Fruit fly (Drosophila melanogaster) whole organism, embryonic: ENCODE results near the gene CG7512.

Experiments used
- ATbp ChIP-seq: fragments of 200-800 bp; sonication (Bioruptor generic); optimal IDR thresholded peaks from 2 replicates; lab custom pipeline; 2017; ENCODE audit warnings: missing biosample characterization, mild to moderate bottlenecking, missing genetic modification characterization, missing genetic modification reagents
- Atf6 ChIP-seq: fragments of 200-800 bp; sonication (Bioruptor generic); IDR thresholded peaks from 2 replicates; pipeline ENCODE4 v1.3.6; 2022; ENCODE audit warnings: missing biosample characterization, missing genetic modification characterization
- Blimp-1 ChIP-seq: fragments of 200-800 bp; sonication (Bioruptor generic); optimal IDR thresholded peaks from 3 replicates; lab custom pipeline; 2018; ENCODE audit warnings: missing biosample characterization, missing genetic modification characterization, mild to moderate bottlenecking, moderate library complexity, missing genetic modification reagents
- CG10366 ChIP-seq: fragments of 200-800 bp; sonication (Bioruptor generic); IDR thresholded peaks from 2 replicates; pipeline ENCODE4 v1.3.6; 2022; ENCODE audit warnings: missing biosample characterization, missing genetic modification characterization
- CG10462 ChIP-seq: fragments of 200-800 bp; sonication (Bioruptor generic); optimal IDR thresholded peaks from 2 replicates; lab custom pipeline; 2016; ENCODE audit warnings: missing biosample characterization, missing genetic modification characterization
- CG10565 ChIP-seq: fragments of 200-800 bp; sonication (Bioruptor generic); optimal IDR thresholded peaks from 3 replicates; lab custom pipeline; 2016; ENCODE audit warnings: missing biosample characterization, mild to moderate bottlenecking, missing genetic modification characterization
- CG12299 ChIP-seq: fragments of 200-800 bp; sonication (Bioruptor generic); optimal IDR thresholded peaks from 2 replicates; lab custom pipeline; 2018; ENCODE audit warnings: missing biosample characterization, mild to moderate bottlenecking, missing genetic modification characterization
- CG17568 ChIP-seq: fragments of 200-800 bp; sonication (Bioruptor generic); optimal IDR thresholded peaks from 2 replicates; lab custom pipeline; 2018; ENCODE audit warnings: missing biosample characterization, mild to moderate bottlenecking, missing genetic modification characterization, moderate library complexity
- CG18476 ChIP-seq: fragments of 200-800 bp; sonication (Bioruptor generic); optimal IDR thresholded peaks from 2 replicates; lab custom pipeline; 2016; ENCODE audit warnings: missing biosample characterization, mild to moderate bottlenecking, missing genetic modification characterization
- CG34422 ChIP-seq: fragments of 200-800 bp; sonication (Bioruptor generic); IDR thresholded peaks from 3 replicates; pipeline ENCODE4 v1.3.6; 2022; ENCODE audit warnings: missing biosample characterization, missing genetic modification characterization
- CG3726 ChIP-seq: fragments of 200-800 bp; sonication (Bioruptor generic); IDR thresholded peaks from 3 replicates; pipeline ENCODE4, ENCODE4 v1.3.6; 2022; ENCODE audit warnings: missing biosample characterization, missing genetic modification characterization
- CG4282 ChIP-seq: fragments of 200-800 bp; sonication (Bioruptor generic); optimal IDR thresholded peaks from 2 replicates; lab custom pipeline; 2016; ENCODE audit warnings: missing biosample characterization, missing genetic modification characterization
- CG43689 ChIP-seq: fragments of 200-800 bp; sonication (Bioruptor generic); IDR thresholded peaks from 2 replicates; pipeline ENCODE4 v1.3.6; 2022; ENCODE audit warnings: missing biosample characterization, missing genetic modification characterization
- CG6272 ChIP-seq: fragments of 200-800 bp; sonication (Bioruptor generic); IDR thresholded peaks from 2 replicates; pipeline ENCODE4 v1.3.6; 2022; ENCODE audit warnings: missing biosample characterization, missing genetic modification characterization
- CG6689 ChIP-seq: fragments of 200-800 bp; sonication (Bioruptor generic); IDR thresholded peaks from 2 replicates; pipeline ENCODE4 v1.3.6; 2022; ENCODE audit warnings: missing biosample characterization, missing genetic modification characterization
- CG7963 ChIP-seq: fragments of 200-800 bp; sonication (Bioruptor generic); IDR thresholded peaks from 3 replicates; pipeline ENCODE4 v1.3.6; 2022; ENCODE audit warnings: missing biosample characterization, missing genetic modification characterization; ENCODE audit not compliant: partially characterized antibody
- CG9609 ChIP-seq: fragments of 200-800 bp; sonication (Bioruptor generic); optimal IDR thresholded peaks from 3 replicates; lab custom pipeline; 2016; ENCODE audit warnings: missing biosample characterization, missing genetic modification characterization
- Dfd ChIP-seq, 2 experiments: fragments of >200 bp; optimal IDR thresholded peaks; 2 replicates each; lab custom pipeline; 2017; ENCODE audit warnings: missing biosample characterization in 2 of 2, missing genetic modification characterization in 2 of 2
- E2f2 ChIP-seq: fragments of 200-800 bp; sonication (Bioruptor generic); IDR thresholded peaks from 2 replicates; pipeline ENCODE4 v1.3.6; 2022; ENCODE audit warnings: missing biosample characterization, missing genetic modification characterization
- Hr78 ChIP-seq, 2 experiments: fragments of 200-800 bp in 1 of 2; fragments of >200 bp in 1 of 2; sonication (Bioruptor generic) in 1 of 2; optimal IDR thresholded peaks; 2 replicates each; lab custom pipeline; 2017 to 2019; ENCODE audit warnings: missing biosample characterization in 2 of 2, missing genetic modification characterization in 2 of 2, mild to moderate bottlenecking in 1 of 2, moderate library complexity in 1 of 2
- Jarid2 ChIP-seq: fragments of 200-800 bp; sonication (Bioruptor generic); optimal IDR thresholded peaks from 3 replicates; lab custom pipeline; 2017; ENCODE audit warnings: mild to moderate bottlenecking, missing biosample characterization, missing genetic modification reagents, missing genetic modification characterization
- MTF-1 ChIP-seq: fragments of 200-800 bp; sonication (Bioruptor generic); optimal IDR thresholded peaks from 2 replicates; lab custom pipeline; 2018; ENCODE audit warnings: missing biosample characterization, mild to moderate bottlenecking, missing genetic modification characterization, borderline replicate concordance
- Side ChIP-seq: fragments of 200-800 bp; sonication (Bioruptor generic); optimal IDR thresholded peaks from 2 replicates; lab custom pipeline; 2016; ENCODE audit warnings: missing biosample characterization, missing genetic modification characterization
- Ssrp ChIP-seq: fragments of 200-800 bp; sonication (Bioruptor generic); optimal IDR thresholded peaks from 2 replicates; lab custom pipeline; 2018; ENCODE audit warnings: missing biosample characterization, mild to moderate bottlenecking, missing genetic modification characterization, moderate library complexity
- abd-A ChIP-seq: fragments of 200-800 bp; sonication (Bioruptor generic); optimal IDR thresholded peaks from 3 replicates; lab custom pipeline; 2019; ENCODE audit warnings: missing biosample characterization, mild to moderate bottlenecking, missing genetic modification characterization, moderate library complexity
- aop ChIP-seq: fragments of 200-800 bp; sonication (Bioruptor generic); IDR thresholded peaks from 2 replicates; pipeline ENCODE4 v1.3.6; 2022; ENCODE audit warnings: missing biosample characterization, missing genetic modification characterization
- bab2 ChIP-seq: fragments of 200-800 bp; sonication (Bioruptor generic); optimal IDR thresholded peaks from 2 replicates; lab custom pipeline; 2016; ENCODE audit warnings: missing biosample characterization, missing genetic modification characterization
- bbx ChIP-seq: fragments of 200-800 bp; sonication (Bioruptor generic); IDR thresholded peaks from 2 replicates; pipeline ENCODE4 v1.3.6; 2022; ENCODE audit warnings: missing biosample characterization, missing genetic modification characterization; ENCODE audit not compliant: partially characterized antibody
- cas ChIP-seq: fragments of 200-800 bp; sonication (Bioruptor generic); IDR thresholded peaks from 2 replicates; pipeline ENCODE4 v1.3.6; 2022; ENCODE audit warnings: missing biosample characterization, missing genetic modification characterization
- chif ChIP-seq, 2 experiments: fragments of 200-800 bp; sonication (Bioruptor generic); optimal IDR thresholded peaks; 3 replicates each; lab custom pipeline; 2016; ENCODE audit warnings: missing biosample characterization in 2 of 2, missing genetic modification characterization in 2 of 2
- crc ChIP-seq: fragments of 200-800 bp; sonication (Bioruptor generic); optimal IDR thresholded peaks from 2 replicates; lab custom pipeline; 2016; ENCODE audit warnings: missing biosample characterization, missing genetic modification characterization
- grn ChIP-seq: fragments of 200-800 bp; sonication (Bioruptor generic); optimal IDR thresholded peaks from 3 replicates; lab custom pipeline; 2017; ENCODE audit warnings: missing biosample characterization, missing genetic modification characterization
- gsb ChIP-seq: fragments of 200-800 bp; sonication (Bioruptor generic); IDR thresholded peaks from 2 replicates; pipeline ENCODE4 v1.3.6; 2022; ENCODE audit warnings: missing biosample characterization, missing genetic modification characterization
- lab ChIP-seq: fragments of 200-800 bp; sonication (Bioruptor generic); optimal IDR thresholded peaks from 3 replicates; lab custom pipeline; 2017; ENCODE audit warnings: missing biosample characterization, missing genetic modification characterization, mild to moderate bottlenecking, moderate library complexity, missing genetic modification reagents
- lbe ChIP-seq: fragments of 200-800 bp; sonication (Bioruptor generic); optimal IDR thresholded peaks from 2 replicates; lab custom pipeline; 2016; ENCODE audit warnings: missing biosample characterization, mild to moderate bottlenecking, missing genetic modification characterization
- nerfin-2 ChIP-seq: fragments of 200-800 bp; sonication (Bioruptor generic); IDR thresholded peaks from 2 replicates; pipeline ENCODE4 v1.3.6; 2022; ENCODE audit warnings: missing biosample characterization, missing genetic modification characterization; ENCODE audit not compliant: partially characterized antibody
- org-1 ChIP-seq: fragments of 200-800 bp; sonication (Bioruptor generic); optimal IDR thresholded peaks from 2 replicates; lab custom pipeline; 2017; ENCODE audit warnings: missing biosample characterization, missing genetic modification characterization
- pb ChIP-seq: fragments of 200-800 bp; sonication (Bioruptor generic); optimal IDR thresholded peaks from 3 replicates; lab custom pipeline; 2016; ENCODE audit warnings: missing biosample characterization, missing genetic modification characterization
- scrt ChIP-seq: fragments of 200-800 bp; sonication (Bioruptor generic); optimal IDR thresholded peaks from 2 replicates; lab custom pipeline; 2018; ENCODE audit warnings: missing biosample characterization, mild to moderate bottlenecking, missing genetic modification characterization, moderate library complexity
- sens ChIP-seq: fragments of 200-800 bp; sonication (Bioruptor generic); peaks from one replicate; lab custom pipeline; 2016; ENCODE audit warnings: missing biosample characterization, missing genetic modification characterization
- sim ChIP-seq: fragments of 200-800 bp; sonication (Bioruptor generic); IDR thresholded peaks from 2 replicates; pipeline ENCODE4 v1.3.6; 2022; ENCODE audit warnings: missing biosample characterization, missing genetic modification characterization
- sob ChIP-seq: fragments of 200-800 bp; sonication (Bioruptor generic); IDR thresholded peaks from 2 replicates; pipeline ENCODE4 v1.3.6; 2022; ENCODE audit warnings: missing biosample characterization, missing genetic modification characterization
- sqz ChIP-seq: fragments of 200-800 bp; sonication (Bioruptor generic); optimal IDR thresholded peaks from 3 replicates; lab custom pipeline; 2018; ENCODE audit warnings: missing biosample characterization, mild to moderate bottlenecking, missing genetic modification characterization
- ssp ChIP-seq: fragments of 200-800 bp; sonication (Bioruptor generic); IDR thresholded peaks from 2 replicates; pipeline ENCODE4 v1.3.6; 2022; ENCODE audit warnings: missing biosample characterization, missing genetic modification characterization
- stwl ChIP-seq: fragments of 200-800 bp; sonication (Bioruptor generic); optimal IDR thresholded peaks from 3 replicates; lab custom pipeline; 2018; ENCODE audit warnings: missing biosample characterization, mild to moderate bottlenecking, missing genetic modification characterization, moderate library complexity
- twi ChIP-seq: fragments of 200-800 bp; optimal IDR thresholded peaks from 2 replicates; lab custom pipeline; 2019; ENCODE audit warnings: missing biosample characterization, mild to moderate bottlenecking, missing genetic modification characterization, moderate library complexity
- unpg ChIP-seq: fragments of 200-800 bp; sonication (Bioruptor generic); optimal IDR thresholded peaks from 3 replicates; lab custom pipeline; 2018; ENCODE audit warnings: missing biosample characterization, mild to moderate bottlenecking, missing genetic modification characterization, moderate library complexity
- vvl ChIP-seq: fragments of 200-800 bp; sonication (Bioruptor generic); IDR thresholded peaks from 2 replicates; pipeline ENCODE4 v1.3.6; 2022; ENCODE audit warnings: missing biosample characterization, missing genetic modification characterization
- zfh2 ChIP-seq: fragments of 200-800 bp; sonication (Bioruptor generic); optimal IDR thresholded peaks from 2 replicates; lab custom pipeline; 2016; ENCODE audit warnings: missing biosample characterization, missing genetic modification characterization

CG7512 gene

DNA sequence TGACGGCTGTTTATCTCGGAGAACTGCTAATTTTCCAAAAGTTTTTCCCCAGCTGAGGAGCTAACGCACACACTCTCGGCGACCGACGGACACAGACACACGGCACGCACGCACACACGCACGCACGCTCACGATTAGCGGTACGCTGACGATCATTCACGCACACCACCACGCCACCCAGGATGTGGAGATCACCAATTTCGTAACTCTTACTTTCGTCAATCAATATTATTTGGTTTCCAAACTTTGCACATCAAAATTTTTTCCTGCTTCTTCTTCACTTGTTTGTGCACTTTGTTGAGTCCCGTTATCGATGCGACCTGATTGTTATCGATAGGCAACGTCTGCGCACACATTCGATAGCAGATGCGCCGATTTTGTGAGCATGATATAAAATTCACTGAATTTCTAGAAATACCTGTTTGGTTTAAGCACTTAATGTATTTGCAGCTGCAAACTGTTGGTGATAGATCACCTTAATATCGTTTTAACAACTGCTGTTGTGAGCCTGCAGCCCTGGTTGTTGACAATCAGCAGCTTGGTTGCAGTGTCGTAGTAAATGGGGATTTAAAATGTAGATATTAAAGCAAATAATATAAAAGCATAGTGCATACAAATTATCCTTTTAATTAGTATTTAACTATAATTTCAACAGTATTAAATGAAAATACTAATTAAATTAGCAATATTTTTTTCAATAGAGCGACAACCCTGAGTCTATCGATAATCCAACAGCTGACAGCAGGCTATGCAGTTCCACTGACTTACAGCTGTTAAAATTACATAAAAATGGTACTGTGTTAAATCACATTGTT, 48.6 kb downstream of the CG7512 start, which contains the start of the genes CG7394 and Mob2 (continued):
- TF ChIP-seq CG10565 (no peak), vvl (GFP tag; lab: Robert Waterston, UW) (peak; percentile 94), CG34422 (peak; percentile 81), stwl (peak; percentile 92), ATbp (peak; percentile 74), pb (peak; percentile 57), MTF-1 (peak; percentile 76), Jarid2 (peak; percentile 30), cas (peak; percentile 68), Hr78 (GFP tag; optimal IDR thresholded peaks at IDR 0.05; lab: Kevin White, UChicago) (peak in 1 of 2 experiments; percentile 40), chif (GFP tag; optimal IDR thresholded peaks at IDR 0.05; lab: Kevin White, UChicago) (peak; percentile 77 to 84), ssp (GFP tag; lab: Robert Waterston, UW) (peak; percentile 77), CG10462 (peak; percentile 81), org-1 (GFP tag; lab: Kevin White, UChicago) (peak; percentile 25), nerfin-2 (GFP tag; lab: Robert Waterston, UW) (peak; percentile 90), sim (GFP tag; lab: Robert Waterston, UW) (peak; percentile 59; the same call in 1 of the 2 replicates), Ssrp (peak; percentile 86), sqz (GFP tag; lab: Kevin White, UChicago) (peak; percentile 44), sob (peak; percentile 93), CG12299 (tag; lab: Kevin White, UChicago) (peak; percentile 84), abd-A (tag; lab: Kevin White, UChicago) (peak; percentile 75), lab (GFP tag; lab: Kevin White, UChicago) (peak; percentile 90), Side (GFP tag; lab: Kevin White, UChicago) (peak; percentile 64), CG10366 (GFP tag; lab: Robert Waterston, UW) (peak; percentile 93), Atf6 (GFP tag; lab: Robert Waterston, UW) (peak; percentile 94), CG3726 (GFP tag; lab: Robert Waterston, UW) (peak; percentile 81), CG43689 (GFP tag; lab: Robert Waterston, UW) (peak; percentile 53; the same call in 1 of the 2 replicates), zfh2 (GFP tag; lab: Kevin White, UChicago) (peak; percentile 80), CG6272 (GFP tag; lab: Robert Waterston, UW) (peak; percentile 84), CG6689 (GFP tag; lab: Robert Waterston, UW) (peak; percentile 90), twi (tag; lab: Kevin White, UChicago) (peak; percentile 80), sens (GFP tag; lab: Kevin White, UChicago) (peak; percentile 97), aop (GFP tag; lab: Robert Waterston, UW) (no peak), scrt (peak; percentile 64), gsb (GFP tag; lab: Robert Waterston, UW) (peak; percentile 85), bbx (peak; percentile 77), CG7963 (GFP tag; lab: Robert Waterston, UW) (peak; percentile 53; the same call in 1 of the 3 replicates), E2f2 (GFP tag; lab: Robert Waterston, UW) (peak; percentile 70), bab2 (peak; percentile 88), crc (peak; percentile 60), Blimp-1 (GFP tag; lab: Kevin White, UChicago) (peak; percentile 88), CG4282 (GFP tag; lab: Kevin White, UChicago) (peak; percentile 49), unpg (GFP tag; lab: Kevin White, UChicago) (peak; percentile 88), grn (GFP tag; lab: Kevin White, UChicago) (peak; percentile 61), CG9609 (GFP tag; lab: Kevin White, UChicago) (peak; percentile 75), Dfd (GFP tag; optimal IDR thresholded peaks at IDR 0.05; lab: Kevin White, UChicago) (no peak), CG17568 (GFP tag; lab: Kevin White, UChicago) (peak; percentile 74), lbe (GFP tag; lab: Kevin White, UChicago) (peak; percentile 88), CG18476 (GFP tag; lab: Kevin White, UChicago) (peak; percentile 81)
